Fruit fly (Drosophila melanogaster) whole organism, prepupa: Measurements from ENCODE around the gene Acsf3.

Experiments
- CG10631 ChIP-seq: fragments of 200-800 bp; sonication (Bioruptor generic); optimal IDR thresholded peaks from 2 replicates; lab custom pipeline; 2016; ENCODE audit warnings: missing biosample characterization, missing genetic modification characterization
- CG10669 ChIP-seq: fragments of 200-800 bp; sonication (Bioruptor generic); optimal IDR thresholded peaks from 3 replicates; lab custom pipeline; 2018; ENCODE audit warnings: missing biosample characterization, mild to moderate bottlenecking, missing genetic modification characterization, moderate library complexity
- CG11294 ChIP-seq: fragments of 200-800 bp; sonication (Bioruptor generic); IDR thresholded peaks from 2 replicates; pipeline ENCODE4 v1.3.6; 2022; ENCODE audit warnings: missing biosample characterization, missing genetic modification characterization
- CG11762 ChIP-seq: fragments of 200-800 bp; sonication (Bioruptor generic); optimal IDR thresholded peaks from 3 replicates; lab custom pipeline; 2016; ENCODE audit warnings: missing biosample characterization, missing genetic modification characterization; ENCODE audit not compliant: insufficient read depth
- CG11902 ChIP-seq: fragments of 200-800 bp; sonication (Bioruptor generic); optimal IDR thresholded peaks from 3 replicates; lab custom pipeline; 2016; ENCODE audit warnings: missing biosample characterization, missing genetic modification characterization
- CG15336 ChIP-seq: fragments of 200-800 bp; sonication (Bioruptor generic); IDR thresholded peaks from 2 replicates; pipeline ENCODE4 v1.3.6; 2022; ENCODE audit warnings: missing biosample characterization, missing genetic modification characterization
- CG1621 ChIP-seq: fragments of 200-800 bp; sonication (Bioruptor generic); optimal IDR thresholded peaks from 3 replicates; lab custom pipeline; 2018; ENCODE audit warnings: missing biosample characterization, mild to moderate bottlenecking, missing genetic modification characterization
- CG3032 ChIP-seq: fragments of 200-800 bp; optimal IDR thresholded peaks from 2 replicates; lab custom pipeline; 2019; ENCODE audit warnings: missing biosample characterization, mild to moderate bottlenecking, missing genetic modification characterization, moderate library complexity
- CG31627 ChIP-seq: fragments of 200-800 bp; sonication (Bioruptor generic); optimal IDR thresholded peaks from 3 replicates; lab custom pipeline; 2016; ENCODE audit warnings: missing biosample characterization, missing genetic modification characterization
- CG32006 ChIP-seq: fragments of 200-800 bp; sonication (Bioruptor generic); optimal IDR thresholded peaks from 3 replicates; lab custom pipeline; 2017; ENCODE audit warnings: missing biosample characterization, mild to moderate bottlenecking, missing genetic modification characterization
- CG34406 ChIP-seq: fragments of 200-800 bp; sonication (Bioruptor generic); optimal IDR thresholded peaks from 3 replicates; lab custom pipeline; 2016; ENCODE audit warnings: missing biosample characterization, missing genetic modification characterization
- CG3919 ChIP-seq: fragments of 200-800 bp; sonication (Bioruptor generic); optimal IDR thresholded peaks from 3 replicates; lab custom pipeline; 2016; ENCODE audit warnings: missing biosample characterization, missing genetic modification characterization
- CG4318 ChIP-seq: fragments of 200-800 bp; sonication (Bioruptor generic); optimal IDR thresholded peaks from 3 replicates; lab custom pipeline; 2017; ENCODE audit warnings: missing biosample characterization, mild to moderate bottlenecking, missing genetic modification characterization
- CG6163 ChIP-seq: fragments of 200-800 bp; sonication (Bioruptor generic); IDR thresholded peaks from 3 replicates; pipeline ENCODE4 v1.3.6; 2022; ENCODE audit warnings: missing biosample characterization, missing genetic modification characterization
- CG6276 ChIP-seq: fragments of 200-800 bp; sonication (Bioruptor generic); optimal IDR thresholded peaks from 2 replicates; lab custom pipeline; 2017; ENCODE audit warnings: missing biosample characterization, mild to moderate bottlenecking, missing genetic modification characterization
- CG6792 ChIP-seq: fragments of 200-800 bp; sonication (Bioruptor generic); optimal IDR thresholded peaks from 3 replicates; lab custom pipeline; 2016; ENCODE audit warnings: missing biosample characterization, missing genetic modification characterization
- CG7368 ChIP-seq: fragments of 200-800 bp; sonication (Bioruptor generic); optimal IDR thresholded peaks from 3 replicates; lab custom pipeline; 2016; ENCODE audit warnings: missing biosample characterization, missing genetic modification characterization
- CG8119 ChIP-seq: fragments of 200-800 bp; sonication (Bioruptor generic); IDR thresholded peaks from 3 replicates; pipeline ENCODE4 v1.3.6; 2022; ENCODE audit warnings: missing biosample characterization, missing genetic modification characterization
- CG8632 ChIP-seq: fragments of 200-800 bp; sonication (Bioruptor generic); optimal IDR thresholded peaks from 3 replicates; lab custom pipeline; 2016; ENCODE audit warnings: missing biosample characterization, missing genetic modification characterization
- CG9139 ChIP-seq: fragments of 200-800 bp; sonication (Bioruptor generic); optimal IDR thresholded peaks from 3 replicates; lab custom pipeline; 2017; ENCODE audit warnings: missing biosample characterization, mild to moderate bottlenecking, missing genetic modification characterization
- Eip75B ChIP-seq: fragments of 200-800 bp; sonication (Bioruptor generic); optimal IDR thresholded peaks from 3 replicates; lab custom pipeline; 2016; ENCODE audit warnings: missing biosample characterization, missing genetic modification characterization
- Eip93F ChIP-seq: fragments of 200-800 bp; sonication (Bioruptor generic); optimal IDR thresholded peaks from 2 replicates; lab custom pipeline; 2016; ENCODE audit warnings: missing biosample characterization, mild to moderate bottlenecking, missing genetic modification characterization
- Ets96B ChIP-seq: fragments of 200-800 bp; optimal IDR thresholded peaks from 2 replicates; lab custom pipeline; 2019; ENCODE audit warnings: missing biosample characterization, mild to moderate bottlenecking, missing genetic modification characterization, moderate library complexity
- Gug ChIP-seq: fragments of 200-800 bp; sonication (Bioruptor generic); IDR thresholded peaks from 2 replicates; pipeline ENCODE4 v1.3.6; 2022; ENCODE audit warnings: missing biosample characterization, missing genetic modification characterization
- Hr38 ChIP-seq: sonication (Bioruptor generic); optimal IDR thresholded peaks from 2 replicates; lab custom pipeline; 2016; ENCODE audit warnings: missing biosample characterization, missing genetic modification characterization
- Hr4 ChIP-seq: fragments of 200-800 bp; sonication (Bioruptor generic); optimal IDR thresholded peaks from 3 replicates; lab custom pipeline; 2016; ENCODE audit warnings: missing biosample characterization, missing genetic modification characterization
- Lpt ChIP-seq: fragments of 200-800 bp; sonication (Bioruptor generic); optimal IDR thresholded peaks from 3 replicates; lab custom pipeline; 2016; ENCODE audit warnings: missing biosample characterization, missing genetic modification characterization
- Met ChIP-seq: fragments of 200-800 bp; sonication (Bioruptor generic); optimal IDR thresholded peaks from 3 replicates; lab custom pipeline; 2016; ENCODE audit warnings: missing biosample characterization, missing genetic modification characterization
- Sox102F ChIP-seq: fragments of 200-800 bp; sonication (Bioruptor generic); optimal IDR thresholded peaks from 2 replicates; lab custom pipeline; 2016; ENCODE audit warnings: missing biosample characterization, mild to moderate bottlenecking, missing genetic modification characterization
- Sox14 ChIP-seq: fragments of 200-800 bp; sonication (Bioruptor generic); optimal IDR thresholded peaks from 3 replicates; lab custom pipeline; 2016; ENCODE audit warnings: missing biosample characterization, missing genetic modification characterization
- Sox15 ChIP-seq: fragments of 200-800 bp; sonication (Bioruptor generic); optimal IDR thresholded peaks from 3 replicates; lab custom pipeline; 2016; ENCODE audit warnings: missing biosample characterization, missing genetic modification characterization
- acj6 ChIP-seq: fragments of 200-800 bp; sonication (Bioruptor generic); optimal IDR thresholded peaks from 3 replicates; lab custom pipeline; 2016; ENCODE audit warnings: missing biosample characterization, missing genetic modification characterization
- cyc ChIP-seq: fragments of 200-800 bp; sonication (Bioruptor generic); optimal IDR thresholded peaks from 3 replicates; lab custom pipeline; 2016; ENCODE audit warnings: missing biosample characterization, missing genetic modification characterization
- dac ChIP-seq: fragments of 200-800 bp; sonication (Bioruptor generic); optimal IDR thresholded peaks from 2 replicates; lab custom pipeline; 2017; ENCODE audit warnings: missing biosample characterization, mild to moderate bottlenecking, missing genetic modification characterization
- dsx ChIP-seq: fragments of 200-800 bp; optimal IDR thresholded peaks from 3 replicates; lab custom pipeline; 2019; ENCODE audit warnings: missing biosample characterization, mild to moderate bottlenecking, missing genetic modification characterization, moderate library complexity; ENCODE audit not compliant: poor library complexity, severe bottlenecking
- esn ChIP-seq: fragments of 200-800 bp; sonication (Bioruptor generic); optimal IDR thresholded peaks from 2 replicates; lab custom pipeline; 2016; ENCODE audit warnings: missing biosample characterization, mild to moderate bottlenecking, missing genetic modification characterization, moderate library complexity
- fkh ChIP-seq: fragments of 200-800 bp; sonication (Bioruptor generic); optimal IDR thresholded peaks from 3 replicates; lab custom pipeline; 2017; ENCODE audit warnings: missing biosample characterization, mild to moderate bottlenecking, missing genetic modification characterization, moderate library complexity
- lz ChIP-seq: fragments of 200-800 bp; sonication (Bioruptor generic); optimal IDR thresholded peaks from 3 replicates; lab custom pipeline; 2016; ENCODE audit warnings: missing biosample characterization, missing genetic modification characterization
- net ChIP-seq: fragments of 200-800 bp; sonication (Bioruptor generic); optimal IDR thresholded peaks from 3 replicates; lab custom pipeline; 2016; ENCODE audit warnings: missing biosample characterization, missing genetic modification characterization
- svp ChIP-seq: fragments of 200-800 bp; sonication (Bioruptor generic); peaks from one replicate; lab custom pipeline; 2016; ENCODE audit warnings: missing biosample characterization, missing genetic modification characterization
- topi ChIP-seq: fragments of 200-800 bp; sonication (Bioruptor generic); optimal IDR thresholded peaks from 3 replicates; lab custom pipeline; 2016; ENCODE audit warnings: missing biosample characterization, missing genetic modification characterization
- vri ChIP-seq: fragments of 200-800 bp; sonication (Bioruptor generic); optimal IDR thresholded peaks from 3 replicates; lab custom pipeline; 2016; ENCODE audit warnings: missing biosample characterization, mild to moderate bottlenecking, missing genetic modification characterization

Acsf3 gene

dm6 chrX:7319053-7319702, 9.7 kb upstream of the Acsf3 start (continued):
- peak; percentile 89 for TF ChIP-seq CG32006 (GFP tag; lab: Kevin White, UChicago)
- TF ChIP-seq CG7368 (GFP tag; lab: Kevin White, UChicago) = peak; percentile 71
- TF ChIP-seq CG11762 (GFP tag; lab: Kevin White, UChicago) = peak; percentile 67
- peak; percentile 90 for TF ChIP-seq Sox14 (GFP tag; lab: Kevin White, UChicago)
- peak; percentile 85 for TF ChIP-seq Ets96B
- peak; percentile 87 for TF ChIP-seq CG3919
- peak; percentile 88 for TF ChIP-seq acj6 (GFP tag; lab: Kevin White, UChicago)
- TF ChIP-seq CG31627 (GFP tag; lab: Kevin White, UChicago) = peak; percentile 89
- peak; percentile 87 for TF ChIP-seq Eip75B (GFP tag; lab: Kevin White, UChicago)
- peak; percentile 55 for TF ChIP-seq dsx
- TF ChIP-seq Eip93F (GFP tag; lab: Kevin White, UChicago) = no peak
- TF ChIP-seq CG10669 (GFP tag; lab: Kevin White, UChicago) = peak; percentile 88
- TF ChIP-seq CG8632 = peak; percentile 79
- TF ChIP-seq CG10631 (GFP tag; lab: Kevin White, UChicago) = peak; percentile 90
- TF ChIP-seq CG6163 (GFP tag; lab: Robert Waterston, UW) = peak; percentile 70
- TF ChIP-seq CG11902 (GFP tag; lab: Kevin White, UChicago) = peak; percentile 64
- peak; percentile 74 for TF ChIP-seq CG1621 (tag; lab: Kevin White, UChicago)
- TF ChIP-seq Met (GFP tag; lab: Kevin White, UChicago) = peak; percentile 88
- peak; percentile 65 for TF ChIP-seq vri
- peak; percentile 86 for TF ChIP-seq cyc (GFP tag; lab: Kevin White, UChicago)
- peak; percentile 76 for TF ChIP-seq Sox15 (GFP tag; lab: Kevin White, UChicago)
- TF ChIP-seq topi (GFP tag; lab: Kevin White, UChicago) = peak; percentile 93
- TF ChIP-seq net (GFP tag; lab: Kevin White, UChicago) = peak; percentile 79
- no peak for TF ChIP-seq Hr38
- peak; percentile 90 for TF ChIP-seq Sox102F (GFP tag; lab: Kevin White, UChicago)
- TF ChIP-seq Hr4 = peak; percentile 86
- no peak for TF ChIP-seq fkh
- peak; percentile 75 for TF ChIP-seq CG9139 (GFP tag; lab: Kevin White, UChicago)
- TF ChIP-seq Gug (GFP tag; lab: Robert Waterston, UW) = peak; percentile 67
- TF ChIP-seq CG11294 (GFP tag; lab: Robert Waterston, UW) = peak; percentile 30; the same call in 1 of the 2 replicates
- TF ChIP-seq CG4318 (GFP tag; lab: Kevin White, UChicago) = peak; percentile 83
- TF ChIP-seq CG3032 (tag; lab: Kevin White, UChicago) = peak; percentile 86
- peak; percentile 89 for TF ChIP-seq svp (GFP tag; lab: Kevin White, UChicago)
- peak; percentile 90 for TF ChIP-seq esn (GFP tag; lab: Kevin White, UChicago)
- peak; percentile 87 for TF ChIP-seq CG6792 (GFP tag; lab: Kevin White, UChicago)
- peak; percentile 90 for TF ChIP-seq lz (GFP tag; lab: Kevin White, UChicago)
- TF ChIP-seq, all 60 proteins: peak for 55

dm6 chrX:7319703-7320088, 9.2 kb upstream of the Acsf3 start:
- TF ChIP-seq CG15336 (GFP tag; lab: Robert Waterston, UW) (no peak), Hr4 (no peak), Lpt (no peak), CG3032 (tag; lab: Kevin White, UChicago) (no peak), CG8632 (no peak), CG34406 (GFP tag; lab: Kevin White, UChicago) (no peak), CG8119 (GFP tag; lab: Robert Waterston, UW) (no peak), topi (GFP tag; lab: Kevin White, UChicago) (no peak), dac (GFP tag; lab: Kevin White, UChicago) (no peak), Met (GFP tag; lab: Kevin White, UChicago) (no peak), net (GFP tag; lab: Kevin White, UChicago) (no peak), CG6276 (no peak)
